ENCODE assay signal across 5 fruit fly cellular contexts in genomic region chrX:9615471-9615870, dm6.
TF ChIP-seq lines count a peak whose summit lies in the region.

No protein-coding gene starts in this region.

- no peak for TF ChIP-seq CTCF in whole organism, embryonic (GFP tag; optimal IDR thresholded peaks at IDR 0.05; lab: Kevin White, UChicago)

TF ChIP-seq in whole organism, adult, 20 proteins besides CTCF, POLR2A, EP300 and RAD21:
- peak; percentile 40 for TF ChIP-seq bab1 (GFP tag; optimal IDR thresholded peaks at IDR 0.05; lab: Kevin White, UChicago)
- TF ChIP-seq CG11617 (GFP tag; optimal IDR thresholded peaks at IDR 0.05; lab: Kevin White, UChicago) = peak; percentile 46
- peak; percentile 5 for TF ChIP-seq tj (GFP tag; optimal IDR thresholded peaks at IDR 0.05; lab: Kevin White, UChicago)
- no peak for TF ChIP-seq Crg-1 (GFP tag; optimal IDR thresholded peaks at IDR 0.05; lab: Kevin White, UChicago)
TF ChIP-seq in whole organism, adult: peak in this region for 3.

TF ChIP-seq in whole organism, embryonic, 481 proteins besides CTCF, POLR2A, EP300 and RAD21 (continues in another document):
- TF ChIP-seq maf-S (GFP tag; optimal IDR thresholded peaks at IDR 0.05; lab: Kevin White, UChicago) (no peak), tin (GFP tag; optimal IDR thresholded peaks at IDR 0.05; lab: Kevin White, UChicago) (no peak), CG32772 (GFP tag; IDR thresholded peaks at IDR 0.05; lab: Robert Waterston, UW) (peak; percentile 50; the same call in 1 of the 2 replicates), aop (GFP tag; IDR thresholded peaks at IDR 0.05; lab: Robert Waterston, UW) (no peak), CG9437 (GFP tag; optimal IDR thresholded peaks at IDR 0.05; lab: Kevin White, UChicago) (no peak), mirr (GFP tag; optimal IDR thresholded peaks at IDR 0.05; lab: Kevin White, UChicago) (no peak), CG9817 (tag; optimal IDR thresholded peaks at IDR 0.05; lab: Kevin White, UChicago) (no peak), fd3F (GFP tag; optimal IDR thresholded peaks at IDR 0.05; lab: Kevin White, UChicago) (no peak), eyg (GFP tag; optimal IDR thresholded peaks at IDR 0.05; lab: Kevin White, UChicago) (no peak), CG2120 (GFP tag; optimal IDR thresholded peaks at IDR 0.05; lab: Kevin White, UChicago) (no peak), org-1 (GFP tag; optimal IDR thresholded peaks at IDR 0.05; lab: Kevin White, UChicago) (peak; percentile 32), nerfin-2 (GFP tag; IDR thresholded peaks at IDR 0.05; lab: Robert Waterston, UW; ENCODE audit: partially characterized antibody) (no peak), Atf-2 (GFP tag; optimal IDR thresholded peaks at IDR 0.05; lab: Kevin White, UChicago) (peak; percentile 1), ase (GFP tag; IDR thresholded peaks at IDR 0.05; lab: Robert Waterston, UW) (no peak), pita (GFP tag; optimal IDR thresholded peaks at IDR 0.05; lab: Kevin White, UChicago) (no peak), salm (tag; optimal IDR thresholded peaks at IDR 0.05; lab: Kevin White, UChicago) (no peak), ssp (GFP tag; IDR thresholded peaks at IDR 0.05; lab: Robert Waterston, UW) (no peak), CG17568 (GFP tag; optimal IDR thresholded peaks at IDR 0.05; lab: Kevin White, UChicago) (no peak), CG10209 (GFP tag; optimal IDR thresholded peaks at IDR 0.05; lab: Kevin White, UChicago) (no peak), MTF-1 (GFP tag; optimal IDR thresholded peaks at IDR 0.05; lab: Kevin White, UChicago; ENCODE audit: borderline replicate concordance) (no peak), lmd (GFP tag; IDR thresholded peaks at IDR 0.05; lab: Robert Waterston, UW) (0 out of 2 replicates have a peak, but pooled peaks have one; percentile 15), Max (GFP tag; optimal IDR thresholded peaks at IDR 0.05; lab: Kevin White, UChicago) (no peak)

TF ChIP-seq in whole organism, prepupa, 60 proteins besides CTCF, POLR2A, EP300 and RAD21:
- no peak for TF ChIP-seq Ets96B (tag; optimal IDR thresholded peaks at IDR 0.05; lab: Kevin White, UChicago)
- TF ChIP-seq topi (GFP tag; optimal IDR thresholded peaks at IDR 0.05; lab: Kevin White, UChicago) = peak; percentile 37
- TF ChIP-seq Hr39 (GFP tag; optimal IDR thresholded peaks at IDR 0.05; lab: Kevin White, UChicago) = peak; percentile 31
- TF ChIP-seq lz (GFP tag; optimal IDR thresholded peaks at IDR 0.05; lab: Kevin White, UChicago) = peak; percentile 39
- peak; percentile 52 for TF ChIP-seq esn (GFP tag; optimal IDR thresholded peaks at IDR 0.05; lab: Kevin White, UChicago)
- peak; percentile 72 for TF ChIP-seq svp (GFP tag; lab: Kevin White, UChicago)
- peak; percentile 16 for TF ChIP-seq cyc (GFP tag; optimal IDR thresholded peaks at IDR 0.05; lab: Kevin White, UChicago)
- TF ChIP-seq CG10669 (GFP tag; optimal IDR thresholded peaks at IDR 0.05; lab: Kevin White, UChicago) = no peak
- peak; percentile 37 for TF ChIP-seq CG31627 (GFP tag; optimal IDR thresholded peaks at IDR 0.05; lab: Kevin White, UChicago)
- peak; percentile 22 for TF ChIP-seq Met (GFP tag; optimal IDR thresholded peaks at IDR 0.05; lab: Kevin White, UChicago)
- peak; percentile 82 for TF ChIP-seq Eip78C (GFP tag; lab: Kevin White, UChicago)

TF ChIP-seq in whole organism, pupa, 21 proteins besides CTCF, POLR2A, EP300 and RAD21:
- TF ChIP-seq CG15710 (tag; optimal IDR thresholded peaks at IDR 0.05; lab: Kevin White, UChicago) = no peak
- TF ChIP-seq Snoo (tag; optimal IDR thresholded peaks at IDR 0.05; lab: Kevin White, UChicago) = peak; percentile 5

TF ChIP-seq in whole organism, wandering third instar larva, 38 proteins besides CTCF, POLR2A, EP300 and RAD21:
- TF ChIP-seq foxo (GFP tag; optimal IDR thresholded peaks at IDR 0.05; lab: Kevin White, UChicago) (peak in 1 of 2 experiments; percentile 46), woc (GFP tag; optimal IDR thresholded peaks at IDR 0.05; lab: Kevin White, UChicago) (no peak), jim (GFP tag; optimal IDR thresholded peaks at IDR 0.05; lab: Kevin White, UChicago) (no peak), N (GFP tag; optimal IDR thresholded peaks at IDR 0.05; lab: Kevin White, UChicago) (no peak), Sp1 (GFP tag; optimal IDR thresholded peaks at IDR 0.05; lab: Kevin White, UChicago) (peak; percentile 7), OdsH (GFP tag; optimal IDR thresholded peaks at IDR 0.05; lab: Kevin White, UChicago) (no peak), rgr (GFP tag; optimal IDR thresholded peaks at IDR 0.05; lab: Kevin White, UChicago) (peak; percentile 22), HLH106 (tag; optimal IDR thresholded peaks at IDR 0.05; lab: Kevin White, UChicago) (peak; percentile 12), fru (GFP tag; optimal IDR thresholded peaks at IDR 0.05; lab: Kevin White, UChicago) (peak; percentile 46), ey (GFP tag; optimal IDR thresholded peaks at IDR 0.05; lab: Kevin White, UChicago) (peak; percentile 23), psq (GFP tag; optimal IDR thresholded peaks at IDR 0.05; lab: Kevin White, UChicago) (peak; percentile 24)
